Worm (Caenorhabditis elegans): Measurements from ENCODE around the gene pbs-1.
A peak's percentile ranks its signal among the peaks of the same experiment; 100 is the strongest.

Gene pbs-1

DNA sequence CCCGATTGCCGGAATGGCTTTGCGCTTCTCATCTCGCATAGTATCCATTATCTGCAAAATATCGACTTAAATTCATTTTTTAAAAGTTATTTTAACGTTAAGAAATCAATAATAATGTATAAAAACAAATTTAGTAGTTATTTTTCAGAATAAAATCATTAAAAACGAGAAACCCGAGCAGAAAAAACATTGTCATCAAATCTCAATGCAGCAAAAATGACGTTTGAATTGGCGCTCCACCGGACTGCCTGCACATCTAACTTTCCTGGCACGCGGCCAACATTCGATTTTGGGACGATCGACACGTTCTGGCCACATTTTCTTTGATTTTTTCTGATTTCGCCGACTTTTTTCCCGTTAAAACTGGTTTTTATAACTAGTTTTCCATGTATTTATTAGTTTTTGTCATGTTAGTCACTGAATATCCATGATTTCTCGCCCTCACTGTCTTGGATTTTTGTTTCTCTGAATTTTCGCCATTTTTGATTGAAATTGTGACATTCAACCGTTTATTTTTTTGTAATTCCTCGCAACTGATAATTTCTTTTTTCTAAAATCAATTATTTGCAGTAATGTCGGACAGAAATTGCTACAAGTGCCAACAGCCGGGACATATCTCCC lies at the start of gene pbs-1, which contains the start of gene K08D12.3:
TSS of gene pbs-1 (minus strand) at position 51 of the 621 bp plus-strand sequence.
TSS of gene K08D12.3 (plus strand) at position 571 of the 621 bp plus-strand sequence.
- TF ChIP-seq unc-55 (GFP tag; optimal IDR thresholded peaks at IDR 0.05) (peak; percentile 44), gmeb-2 (tag; optimal IDR thresholded peaks at IDR 0.05) (no peak), che-1 (tag; optimal IDR thresholded peaks at IDR 0.05) (no peak), F13H6.1 (tag; optimal IDR thresholded peaks at IDR 0.05) (no peak), hlh-30 (tag; optimal IDR thresholded peaks at IDR 0.05; ENCODE audit: insufficient read depth) (peak; percentile 6), fkh-10 (GFP tag; optimal IDR thresholded peaks at IDR 0.05) (no peak), nfya-1 (tag; optimal IDR thresholded peaks at IDR 0.05) (peak; percentile 58), tbx-2 (tag; optimal IDR thresholded peaks at IDR 0.05) (peak; percentile 19), madf-2 (tag; optimal IDR thresholded peaks at IDR 0.05) (no peak)

DNA sequence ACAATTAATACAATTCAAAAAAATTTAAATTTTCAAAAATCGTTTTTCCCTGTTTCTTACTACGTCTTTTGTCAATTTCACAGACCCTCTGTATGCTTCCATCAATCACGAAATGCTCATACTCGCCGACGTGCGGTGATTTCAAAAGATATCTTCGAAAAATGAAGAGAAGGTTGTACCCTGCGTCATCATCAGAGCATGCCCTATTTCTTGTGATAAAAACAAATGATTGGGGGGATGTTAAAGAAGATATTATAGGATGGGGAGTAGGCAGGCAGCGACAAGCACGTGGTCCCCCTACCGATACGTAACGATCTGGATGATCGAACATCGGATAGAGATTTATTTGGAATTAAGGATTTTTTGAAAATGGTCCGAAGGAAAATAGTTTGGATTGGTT lies 49.0 kb upstream of the pbs-1 start:
- TF ChIP-seq ceh-48 (tag; optimal IDR thresholded peaks at IDR 0.05) (no peak), pqm-1 (tag; optimal IDR thresholded peaks at IDR 0.05) (no peak), ceh-22 (tag; optimal IDR thresholded peaks at IDR 0.05) (no peak), unc-55 (GFP tag; optimal IDR thresholded peaks at IDR 0.05) (peak; percentile 4), ama-1 (optimal IDR thresholded peaks at IDR 0.05) (no peak), lim-6 (tag; optimal IDR thresholded peaks at IDR 0.05) (no peak), hlh-8 (tag; optimal IDR thresholded peaks at IDR 0.05) (no peak), dmd-4 (tag; optimal IDR thresholded peaks at IDR 0.05; ENCODE audit: borderline replicate concordance) (no peak), sox-2 (GFP tag; IDR thresholded peaks at IDR 0.05) (no peak), nhr-11 (tag; optimal IDR thresholded peaks at IDR 0.05) (no peak), unc-42 (tag; optimal IDR thresholded peaks at IDR 0.05) (no peak), T23F11.4 (GFP tag; optimal IDR thresholded peaks at IDR 0.05) (no peak), ceh-18 (tag; optimal IDR thresholded peaks at IDR 0.05) (peak; percentile 30), ceh-19 (GFP tag; optimal IDR thresholded peaks at IDR 0.05) (no peak)

DNA sequence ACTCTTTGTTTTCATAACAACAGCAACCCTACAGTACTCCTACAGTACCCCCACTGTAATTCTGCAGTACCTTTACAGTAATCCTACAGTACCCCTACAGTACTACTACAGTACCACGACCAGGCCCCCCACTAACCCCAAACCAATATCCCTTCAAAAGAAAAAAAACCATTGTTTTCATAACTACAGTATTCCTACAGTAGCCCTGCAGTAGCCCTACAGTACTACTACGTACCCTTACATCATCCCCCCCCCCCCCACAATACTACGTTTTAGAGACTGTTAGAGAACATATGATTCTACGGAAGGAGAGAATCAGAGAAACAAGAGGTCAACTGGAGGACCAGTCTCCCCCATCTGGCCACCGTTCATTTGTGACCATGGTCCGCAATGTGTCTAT lies 43.9 kb upstream of the pbs-1 start, which contains the start of gene Y41D4A.3:
TSS of gene Y41D4A.3 (plus strand) at position 301 of the 400 bp plus-strand sequence.
- TF ChIP-seq ztf-16 (tag; optimal IDR thresholded peaks at IDR 0.05) = no peak
- no peak for TF ChIP-seq C08G9.2 (tag; optimal IDR thresholded peaks at IDR 0.05)
- TF ChIP-seq elt-4 (tag; optimal IDR thresholded peaks at IDR 0.05) = no peak
- TF ChIP-seq ttx-3 (tag; optimal IDR thresholded peaks at IDR 0.05) = no peak
- TF ChIP-seq pax-1 (tag; optimal IDR thresholded peaks at IDR 0.05) = no peak

DNA sequence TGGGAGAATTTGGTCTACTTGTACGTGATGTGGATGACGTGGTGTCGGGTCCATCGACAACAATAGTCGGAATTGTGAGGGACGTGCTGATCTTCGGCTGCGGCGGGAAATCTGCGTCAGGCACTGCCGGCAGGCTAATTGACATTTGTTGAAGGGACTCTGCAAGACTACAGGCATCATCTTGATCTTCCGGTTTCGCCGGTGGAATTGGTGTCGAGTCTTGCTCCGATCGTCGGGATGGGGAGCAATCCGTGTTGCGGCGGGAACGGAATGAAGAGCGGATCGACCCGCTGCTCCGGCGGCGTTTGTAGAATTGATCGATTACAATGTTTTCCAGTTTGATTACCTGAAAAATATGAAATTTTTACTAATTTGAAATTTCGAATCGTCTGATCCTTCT lies 42.9 kb upstream of the pbs-1 start:
- TF ChIP-seq npax-4 (tag; optimal IDR thresholded peaks at IDR 0.05) (no peak), pqm-1 (tag; optimal IDR thresholded peaks at IDR 0.05) (no peak), unc-86 (tag; optimal IDR thresholded peaks at IDR 0.05) (no peak), pax-1 (tag; optimal IDR thresholded peaks at IDR 0.05) (no peak), F13H6.1 (tag; optimal IDR thresholded peaks at IDR 0.05) (no peak), nhr-232 (tag; optimal IDR thresholded peaks at IDR 0.05) (no peak), gmeb-2 (tag; optimal IDR thresholded peaks at IDR 0.05) (no peak), ttx-3 (tag; optimal IDR thresholded peaks at IDR 0.05) (no peak), ets-4 (tag; optimal IDR thresholded peaks at IDR 0.05) (no peak), ztf-16 (tag; optimal IDR thresholded peaks at IDR 0.05) (no peak), pha-4 (tag; optimal IDR thresholded peaks at IDR 0.05) (no peak), ceh-48 (tag; optimal IDR thresholded peaks at IDR 0.05) (no peak), ceh-19 (GFP tag; optimal IDR thresholded peaks at IDR 0.05) (no peak), T23F11.4 (GFP tag; optimal IDR thresholded peaks at IDR 0.05) (no peak), ceh-18 (tag; optimal IDR thresholded peaks at IDR 0.05) (no peak), syd-9 (tag; optimal IDR thresholded peaks at IDR 0.05) (no peak), tbx-7 (tag; optimal IDR thresholded peaks at IDR 0.05) (no peak), K02D7.2 (tag; optimal IDR thresholded peaks at IDR 0.05) (no peak), C08G9.2 (tag; optimal IDR thresholded peaks at IDR 0.05) (no peak)
